Fruit fly (Drosophila melanogaster): Measurements from ENCODE around the gene CG14712.

The CG14712 gene

DNA sequence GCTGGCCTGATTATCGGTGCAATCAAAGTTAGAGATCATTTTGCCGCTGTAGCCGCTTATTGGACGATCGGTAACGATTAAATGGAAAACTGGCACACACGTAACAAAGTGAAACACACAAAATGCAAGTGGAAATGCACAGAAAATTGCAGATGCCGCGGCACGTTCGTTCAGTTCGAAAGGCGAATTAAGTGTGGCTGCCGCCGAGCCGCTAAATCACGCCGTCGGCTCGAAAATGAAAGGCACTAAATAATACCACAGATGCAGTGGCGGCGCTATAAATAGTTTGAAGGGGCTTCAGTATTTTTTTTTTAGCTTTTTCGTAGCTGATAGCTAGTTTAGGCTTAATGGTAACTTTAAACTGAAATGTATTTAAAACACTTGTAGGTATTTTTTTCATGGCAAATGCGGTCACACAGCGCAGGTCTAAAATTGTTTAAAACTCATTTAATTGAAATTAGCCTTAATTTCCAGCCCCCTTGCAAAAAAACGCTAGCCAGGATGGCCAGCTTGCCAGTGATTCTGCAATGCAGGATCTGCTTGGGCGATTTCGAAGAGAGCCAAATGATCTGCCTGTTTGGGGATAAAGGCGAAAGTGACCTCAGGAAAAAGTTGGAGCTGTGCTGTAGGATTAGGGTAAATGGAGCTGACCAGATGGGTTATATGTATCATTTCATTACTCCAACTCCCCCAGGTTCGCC, 8.7 kb upstream of the CG14712 start, which contains the start of the genes Jupiter and CG14710 (continued):
- TF ChIP-seq tgo (GFP tag; IDR thresholded peaks at IDR 0.05) = peak; percentile 48; the same call in 1 of the 3 replicates
- TF ChIP-seq Fer1 (GFP tag; optimal IDR thresholded peaks at IDR 0.05) = peak; percentile 64
- TF ChIP-seq otp (GFP tag; IDR thresholded peaks at IDR 0.05) = peak; percentile 60; the same call in 2 of the 3 replicates
- TF ChIP-seq CG9609 (GFP tag; optimal IDR thresholded peaks at IDR 0.05) = peak; percentile 77
- peak; percentile 59 for TF ChIP-seq CG2678 (tag; optimal IDR thresholded peaks at IDR 0.05)
- peak; percentile 21 for TF ChIP-seq CG7556 (GFP tag; optimal IDR thresholded peaks at IDR 0.05)
- TF ChIP-seq z (GFP tag; IDR thresholded peaks at IDR 0.05) = no peak
- peak; percentile 63 for TF ChIP-seq CG34376 (GFP tag; optimal IDR thresholded peaks at IDR 0.05)
- peak; percentile 65 for TF ChIP-seq Vsx1 (GFP tag; optimal IDR thresholded peaks at IDR 0.05)
- no peak for TF ChIP-seq CG9437 (GFP tag; optimal IDR thresholded peaks at IDR 0.05)
- peak; percentile 28 for TF ChIP-seq Fer3 (tag; optimal IDR thresholded peaks at IDR 0.05)
- TF ChIP-seq CG11504 (tag; optimal IDR thresholded peaks at IDR 0.05) = peak; percentile 63
- TF ChIP-seq CG17328 (GFP tag; IDR thresholded peaks at IDR 0.05) = peak; percentile 66
- no peak for TF ChIP-seq dmrt99B (tag; optimal IDR thresholded peaks at IDR 0.05)
- TF ChIP-seq Jarid2 (GFP tag; optimal IDR thresholded peaks at IDR 0.05) = peak; percentile 60
- no peak for TF ChIP-seq hbn (GFP tag; IDR thresholded peaks at IDR 0.05; ENCODE audit: partially characterized antibody)
- TF ChIP-seq Hand (GFP tag; optimal IDR thresholded peaks at IDR 0.05) = no peak
- peak; percentile 86 for TF ChIP-seq CG8944 (GFP tag; optimal IDR thresholded peaks at IDR 0.05)
- peak; percentile 49; the same call in 1 of the 2 replicates for TF ChIP-seq Xrp1 (GFP tag; IDR thresholded peaks at IDR 0.05)
- TF ChIP-seq caup (GFP tag; optimal IDR thresholded peaks at IDR 0.05; ENCODE audit: severe bottlenecking) = peak; percentile 53
- peak; percentile 66 for TF ChIP-seq CG14441 (GFP tag; IDR thresholded peaks at IDR 0.05)
- TF ChIP-seq Opbp (GFP tag; IDR thresholded peaks at IDR 0.05; ENCODE audit: partially characterized antibody) = no peak; the same call in 2 of the 3 replicates
- TF ChIP-seq run (tag; optimal IDR thresholded peaks at IDR 0.05) = no peak
- TF ChIP-seq eve (GFP tag; optimal IDR thresholded peaks at IDR 0.05) = no peak
- TF ChIP-seq CG15073 (GFP tag; optimal IDR thresholded peaks at IDR 0.05) = no peak
- peak; percentile 31 for TF ChIP-seq CG11723 (GFP tag; optimal IDR thresholded peaks at IDR 0.05)
- TF ChIP-seq crc (GFP tag; optimal IDR thresholded peaks at IDR 0.05) = no peak
- no peak for TF ChIP-seq corto (GFP tag; optimal IDR thresholded peaks at IDR 0.05)
- TF ChIP-seq fd102C (GFP tag; optimal IDR thresholded peaks at IDR 0.05) = no peak
- peak; percentile 60 for TF ChIP-seq emc (GFP tag; optimal IDR thresholded peaks at IDR 0.05)
- TF ChIP-seq CG10654 (GFP tag; optimal IDR thresholded peaks at IDR 0.05) = peak; percentile 68
- peak; percentile 80 for TF ChIP-seq CG12391 (tag; optimal IDR thresholded peaks at IDR 0.05)
- peak; percentile 33; the same call in 1 of the 3 replicates for TF ChIP-seq CG16813 (GFP tag; IDR thresholded peaks at IDR 0.05; ENCODE audit: partially characterized antibody)
- TF ChIP-seq lov (optimal IDR thresholded peaks at IDR 0.05) = no peak
- 0 out of 3 replicates have a peak, but pooled peaks have one; percentile 60 for TF ChIP-seq lov (GFP tag; IDR thresholded peaks at IDR 0.05)
- peak; percentile 67 for TF ChIP-seq Dip3 (GFP tag; optimal IDR thresholded peaks at IDR 0.05)
- no peak; the same call in 1 of the 2 replicates for TF ChIP-seq Scr (GFP tag; IDR thresholded peaks at IDR 0.05; ENCODE audit: partially characterized antibody)
- no peak for TF ChIP-seq psq (GFP tag; optimal IDR thresholded peaks at IDR 0.05)
- peak; percentile 77 for TF ChIP-seq gro (GFP tag; optimal IDR thresholded peaks at IDR 0.05)
- peak; percentile 80 for TF ChIP-seq Atf3 (GFP tag; optimal IDR thresholded peaks at IDR 0.05)
- TF ChIP-seq amos (GFP tag; IDR thresholded peaks at IDR 0.05; ENCODE audit: partially characterized antibody) = peak; percentile 23; the same call in 1 of the 2 replicates
- peak; percentile 89 for TF ChIP-seq E2f2 (GFP tag; IDR thresholded peaks at IDR 0.05)
- no peak for TF ChIP-seq tna (GFP tag; IDR thresholded peaks at IDR 0.05; ENCODE audit: partially characterized antibody)
- peak; percentile 78 for TF ChIP-seq pho (GFP tag; optimal IDR thresholded peaks at IDR 0.05)
- TF ChIP-seq sc (optimal IDR thresholded peaks at IDR 0.05) = no peak
- TF ChIP-seq sc (GFP tag; optimal IDR thresholded peaks at IDR 0.05) = no peak
- peak; percentile 81 for TF ChIP-seq nmo (GFP tag; optimal IDR thresholded peaks at IDR 0.05)
- peak; percentile 53 for TF ChIP-seq dmrt11E (tag; optimal IDR thresholded peaks at IDR 0.05)
- TF ChIP-seq CG1233 (GFP tag; optimal IDR thresholded peaks at IDR 0.05) = no peak

All from whole organism, embryonic.